Worm (Caenorhabditis elegans) whole organism, late embryonic: ENCODE measurements around the gene Y43F8C.6.

Experiments used
- F13H6.1 ChIP-seq: sonication (generic microtip); optimal IDR thresholded peaks from 2 replicates; lab custom pipeline; 2016; ENCODE audit warnings: missing genetic modification characterization, missing compliant biosample characterization
- K09A11.1 ChIP-seq: sonication (generic microtip); optimal IDR thresholded peaks from 2 replicates; lab custom pipeline; 2017; ENCODE audit warnings: antibody characterized with exemption, mild to moderate bottlenecking, missing genetic modification characterization, missing compliant biosample characterization; ENCODE audit not compliant: insufficient read depth
- ceh-18 ChIP-seq: sonication (generic microtip); optimal IDR thresholded peaks from 2 replicates; lab custom pipeline; 2016; ENCODE audit warnings: missing genetic modification characterization, missing compliant biosample characterization
- dmd-4 ChIP-seq: sonication (generic microtip); optimal IDR thresholded peaks from 2 replicates; lab custom pipeline; 2016; ENCODE audit warnings: borderline replicate concordance, missing genetic modification characterization, missing compliant biosample characterization
- elt-2 ChIP-seq: sonication (generic microtip); optimal IDR thresholded peaks from 2 replicates; lab custom pipeline; 2016; ENCODE audit warnings: missing genetic modification reagents, missing genetic modification characterization, missing compliant biosample characterization
- elt-4 ChIP-seq: sonication (generic microtip); optimal IDR thresholded peaks from 2 replicates; lab custom pipeline; 2016; ENCODE audit warnings: missing genetic modification characterization, missing compliant biosample characterization
- fkh-10 ChIP-seq: fragments of 150-350 bp; optimal IDR thresholded peaks from 2 replicates; lab custom pipeline; 2014; ENCODE audit warnings: missing biosample characterization, missing genetic modification reagents, missing genetic modification characterization
- hlh-8 ChIP-seq: sonication (generic microtip); optimal IDR thresholded peaks from 2 replicates; lab custom pipeline; 2016; ENCODE audit warnings: missing genotype, missing genetic modification characterization, missing compliant biosample characterization
- nhr-11 ChIP-seq: fragments of 150-350 bp; optimal IDR thresholded peaks from 2 replicates; lab custom pipeline; 2014; ENCODE audit warnings: missing biosample characterization, missing genetic modification characterization
- pag-3 ChIP-seq: sonication (generic microtip); optimal IDR thresholded peaks from 2 replicates; lab custom pipeline; 2016; ENCODE audit warnings: missing compliant biosample characterization, missing genetic modification characterization, borderline replicate concordance
- rnt-1 ChIP-seq: sonication (generic microtip); optimal IDR thresholded peaks from 2 replicates; lab custom pipeline; 2016; ENCODE audit warnings: missing genetic modification characterization, missing compliant biosample characterization
- sdc-2 ChIP-seq: sonication (generic microtip); optimal IDR thresholded peaks from 2 replicates; lab custom pipeline; 2016; ENCODE audit warnings: missing genotype, missing genetic modification characterization, missing compliant biosample characterization
- syd-9 ChIP-seq: sonication (generic microtip); optimal IDR thresholded peaks from 2 replicates; lab custom pipeline; 2016; ENCODE audit warnings: mild to moderate bottlenecking, missing genetic modification characterization, moderate library complexity, missing compliant biosample characterization
- zip-5 ChIP-seq: sonication (generic microtip); optimal IDR thresholded peaks from 2 replicates; lab custom pipeline; 2016; ENCODE audit warnings: missing genetic modification characterization, missing compliant biosample characterization

DNA sequence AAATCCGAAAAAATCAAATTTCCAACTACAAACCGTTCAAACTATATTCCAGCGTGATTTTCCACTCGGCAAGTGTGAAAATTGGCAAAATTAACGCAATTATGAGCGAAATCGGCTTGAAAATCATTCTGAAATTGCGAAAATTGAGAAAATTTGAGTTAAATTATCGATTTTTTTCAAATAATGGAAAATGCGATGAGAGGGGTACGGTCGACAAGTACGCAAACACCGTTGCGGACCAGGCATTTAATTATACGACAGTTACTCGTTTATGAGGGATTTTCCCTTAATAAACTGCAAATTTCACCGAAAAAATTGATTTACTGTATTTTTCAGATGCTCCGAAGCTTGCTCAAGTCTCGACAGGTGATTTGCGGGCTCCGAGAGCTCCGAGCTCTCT, 3.2 kb upstream of the Y43F8C.6 start, which contains the start of the genes Y43F8C.7 and mrps-28:
- TF ChIP-seq zip-5 (no peak), nhr-11 (tag; lab: Kevin White, UChicago) (no peak), elt-4 (tag; lab: Kevin White, UChicago) (no peak), sdc-2 (tag; lab: Kevin White, UChicago) (no peak), rnt-1 (tag; lab: Kevin White, UChicago) (no peak), K09A11.1 (tag; lab: Kevin White, UChicago) (no peak), pag-3 (tag; lab: Kevin White, UChicago) (no peak), ceh-18 (tag; lab: Kevin White, UChicago) (no peak), elt-2 (no peak), fkh-10 (no peak), F13H6.1 (tag; lab: Kevin White, UChicago) (no peak), dmd-4 (tag; lab: Kevin White, UChicago) (no peak), hlh-8 (tag; lab: Kevin White, UChicago) (no peak), syd-9 (tag; lab: Kevin White, UChicago) (no peak)
